Fruit fly (Drosophila melanogaster): Measurements from ENCODE around the gene Elba2.

DNA sequence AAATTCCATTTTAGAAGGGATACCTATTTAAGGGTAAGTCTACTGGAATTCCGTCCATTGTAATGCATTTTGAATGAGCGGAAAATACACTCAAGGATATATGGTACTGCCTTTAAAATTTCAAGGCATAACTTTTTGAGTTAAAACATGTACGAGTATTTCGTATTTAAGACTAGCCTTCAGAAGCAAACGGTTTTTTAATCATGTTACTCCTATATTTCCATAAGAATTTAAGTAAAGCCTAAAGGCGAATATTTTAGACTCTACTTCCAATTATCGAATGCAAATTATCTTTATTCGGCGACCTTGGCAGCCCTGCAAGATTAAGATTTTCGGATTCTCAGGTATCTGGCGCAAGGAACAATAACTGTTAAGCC lies at the start of gene Elba2:
- no peak for TF ChIP-seq CTCF (optimal IDR thresholded peaks at IDR 0.05)
- no peak for TF ChIP-seq CG8478 (optimal IDR thresholded peaks at IDR 0.05)

Data from S2 (cell line).